Worm (Caenorhabditis elegans) whole organism, L4 larva: ENCODE measurements around the gene Y113G7A.12.

ENCODE experiments used
- F10B5.3 ChIP-seq: sonication (generic microtip); optimal IDR thresholded peaks from 2 replicates; lab custom pipeline; 2016; ENCODE audit warnings: mild to moderate bottlenecking, missing genetic modification characterization, missing compliant biosample characterization
- F26F4.8 ChIP-seq: fragments of 200-800 bp; sonication (Bioruptor generic); conservative IDR thresholded peaks from 2 replicates; pipeline ENCODE4 v1.3.6; 2022; ENCODE audit warnings: missing genetic modification characterization, missing compliant biosample characterization
- T26A8.4 ChIP-seq: fragments of 200-800 bp; sonication (Bioruptor generic); IDR thresholded peaks from 2 replicates; pipeline ENCODE4 v1.3.6; 2022; ENCODE audit warnings: missing genetic modification characterization, missing compliant biosample characterization
- Y48G9A.11 ChIP-seq: fragments of 200-800 bp; sonication (Bioruptor generic); IDR thresholded peaks from 2 replicates; pipeline ENCODE4 v1.3.6; 2022; ENCODE audit warnings: missing genetic modification reagents, missing genetic modification characterization, missing compliant biosample characterization
- Y5F2A.4 ChIP-seq: fragments of 200-800 bp; sonication (Bioruptor generic); optimal IDR thresholded peaks from 2 replicates; lab custom pipeline; 2018; ENCODE audit warnings: mild to moderate bottlenecking, missing genetic modification characterization, missing compliant biosample characterization
- aly-2 ChIP-seq: sonication (generic microtip); optimal IDR thresholded peaks from 2 replicates; lab custom pipeline; 2018; ENCODE audit warnings: missing biosample characterization, missing genetic modification characterization
- arid-1 ChIP-seq: fragments of 200-800 bp; sonication (Bioruptor generic); conservative IDR thresholded peaks from 2 replicates; pipeline ENCODE4 v1.3.6; 2022; ENCODE audit warnings: missing genetic modification reagents, missing genetic modification characterization, missing compliant biosample characterization
- ceh-20 ChIP-seq: fragments of 200-800 bp; sonication (Bioruptor generic); IDR thresholded peaks from 2 replicates; pipeline ENCODE4 v1.3.6; 2022; ENCODE audit warnings: missing genetic modification reagents, missing genetic modification characterization, missing compliant biosample characterization
- ceh-28 ChIP-seq: fragments of 150-350 bp; optimal IDR thresholded peaks from 2 replicates; lab custom pipeline; 2014; ENCODE audit warnings: missing biosample characterization, missing genetic modification reagents, missing genetic modification characterization
- ctbp-1 ChIP-seq: fragments of 200-800 bp; sonication (Bioruptor generic); IDR thresholded peaks from 2 replicates; pipeline ENCODE4 v1.3.6; 2022; ENCODE audit warnings: missing genetic modification reagents, missing genetic modification characterization, missing compliant biosample characterization
- daf-19 ChIP-seq: fragments of 200-800 bp; sonication (Bioruptor generic); conservative IDR thresholded peaks from 2 replicates; pipeline ENCODE4 v1.3.6; 2022; ENCODE audit warnings: missing genetic modification characterization, missing compliant biosample characterization
- daf-8 ChIP-seq: fragments of 200-800 bp; sonication (Bioruptor generic); IDR thresholded peaks from 2 replicates; pipeline ENCODE4 v1.3.6; 2022; ENCODE audit warnings: missing genetic modification characterization, missing compliant biosample characterization
- dmd-6 ChIP-seq: fragments of 200-800 bp; sonication (Bioruptor generic); IDR thresholded peaks from 2 replicates; pipeline ENCODE4 v1.3.6; 2022; ENCODE audit warnings: missing genetic modification reagents, missing genetic modification characterization, missing compliant biosample characterization
- dmd-9 ChIP-seq: fragments of 200-800 bp; sonication (Bioruptor generic); IDR thresholded peaks from 2 replicates; pipeline ENCODE4 v1.3.6; 2022; ENCODE audit warnings: missing genetic modification reagents, missing genetic modification characterization, missing compliant biosample characterization
- egl-27 ChIP-seq: sonication (generic microtip); optimal IDR thresholded peaks from 3 replicates; lab custom pipeline; 2017; ENCODE audit warnings: missing biosample characterization, missing genetic modification reagents, missing genetic modification characterization
- hif-1 ChIP-seq, 2 experiments: sonication (generic microtip); optimal IDR thresholded peaks; 2 replicates each; lab custom pipeline; 2016 to 2017; ENCODE audit warnings: missing compliant biosample characterization in 2 of 2, missing genetic modification characterization in 2 of 2, missing genetic modification reagents in 2 of 2, missing genotype in 2 of 2, mild to moderate bottlenecking in 1 of 2
- hlh-11 ChIP-seq: fragments of 200-800 bp; sonication (Bioruptor generic); optimal IDR thresholded peaks from 2 replicates; lab custom pipeline; 2018; ENCODE audit warnings: mild to moderate bottlenecking, missing genetic modification characterization, missing compliant biosample characterization
- hmg-1.1 ChIP-seq: fragments of 200-800 bp; sonication (Bioruptor generic); IDR thresholded peaks from 2 replicates; pipeline ENCODE4 v1.3.6; 2022; ENCODE audit warnings: missing genetic modification reagents, missing genetic modification characterization, missing compliant biosample characterization
- jun-1 ChIP-seq: fragments of 150-350 bp; optimal IDR thresholded peaks from 2 replicates; lab custom pipeline; 2014; ENCODE audit warnings: missing biosample characterization, missing genetic modification reagents, missing genetic modification characterization
- lim-7 ChIP-seq: fragments of 200-800 bp; sonication (Bioruptor generic); IDR thresholded peaks from 2 replicates; pipeline ENCODE4 v1.3.6; 2022; ENCODE audit warnings: missing genetic modification characterization, missing compliant biosample characterization
- lin-13 ChIP-seq: fragments of 150-350 bp; optimal IDR thresholded peaks from 2 replicates; lab custom pipeline; 2014; ENCODE audit warnings: missing biosample characterization, missing genetic modification reagents, missing genetic modification characterization
- lin-15B ChIP-seq: fragments of 150-350 bp; sonication (generic microtip); optimal IDR thresholded peaks from 3 replicates; lab custom pipeline; 2014; ENCODE audit warnings: missing biosample characterization, missing genetic modification characterization
- lin-38 ChIP-seq: fragments of 200-800 bp; sonication (Bioruptor generic); IDR thresholded peaks from 2 replicates; pipeline ENCODE4 v1.3.6; 2022; ENCODE audit warnings: missing genetic modification reagents, missing genetic modification characterization, missing compliant biosample characterization
- lin-39 ChIP-seq: fragments of 150-350 bp; optimal IDR thresholded peaks from 2 replicates; lab custom pipeline; 2014; ENCODE audit warnings: missing biosample characterization, missing genetic modification reagents, missing genetic modification characterization
- mdl-1 ChIP-seq, 2 experiments: fragments of 150-350 bp in 1 of 2; sonication (generic microtip) in 1 of 2; optimal IDR thresholded peaks; 2 replicates each; lab custom pipeline; 2014 to 2017; ENCODE audit warnings: missing biosample characterization in 2 of 2, missing genetic modification characterization in 2 of 2
- mdt-29 ChIP-seq: fragments of 200-800 bp; sonication (Bioruptor generic); IDR thresholded peaks from 2 replicates; pipeline ENCODE4 v1.3.6; 2022; ENCODE audit warnings: missing genetic modification reagents, missing genetic modification characterization, missing compliant biosample characterization
- mep-1 ChIP-seq: fragments of 150-350 bp; sonication (generic microtip); optimal IDR thresholded peaks from 3 replicates; lab custom pipeline; 2014; ENCODE audit warnings: missing biosample characterization, missing genetic modification characterization
- mes-2 ChIP-seq: sonication (generic microtip); optimal IDR thresholded peaks from 2 replicates; lab custom pipeline; 2016; ENCODE audit warnings: missing genotype, mild to moderate bottlenecking, missing genetic modification characterization, missing compliant biosample characterization; ENCODE audit not compliant: poor library complexity, severe bottlenecking
- mxl-2 ChIP-seq: fragments of 200-800 bp; sonication (Bioruptor generic); conservative IDR thresholded peaks from 2 replicates; pipeline ENCODE4 v1.3.6; 2022; ENCODE audit warnings: missing genetic modification reagents, missing genetic modification characterization, missing compliant biosample characterization
- nhr-10 ChIP-seq: fragments of 150-350 bp; optimal IDR thresholded peaks from 2 replicates; lab custom pipeline; 2014; ENCODE audit warnings: missing biosample characterization, missing genetic modification characterization
- nhr-111 ChIP-seq: fragments of 200-800 bp; sonication (Bioruptor generic); optimal IDR thresholded peaks from 2 replicates; lab custom pipeline; 2018; ENCODE audit warnings: mild to moderate bottlenecking, missing genetic modification characterization, missing compliant biosample characterization
- nhr-237 ChIP-seq: sonication (generic microtip); optimal IDR thresholded peaks from 2 replicates; lab custom pipeline; 2017; ENCODE audit warnings: missing biosample characterization, missing genetic modification characterization
- nhr-25 ChIP-seq: sonication (generic microtip); optimal IDR thresholded peaks from 2 replicates; lab custom pipeline; 2017; ENCODE audit warnings: missing genetic modification characterization, mild to moderate bottlenecking, missing compliant biosample characterization, antibody characterized with exemption, moderate library complexity, borderline replicate concordance; ENCODE audit not compliant: insufficient read depth
- nhr-41 ChIP-seq: fragments of 200-800 bp; sonication (Bioruptor generic); IDR thresholded peaks from 2 replicates; pipeline ENCODE4 v1.3.6; 2022; ENCODE audit warnings: missing genetic modification reagents, missing genetic modification characterization, missing compliant biosample characterization
- nhr-48 ChIP-seq: sonication (generic microtip); optimal IDR thresholded peaks from 2 replicates; lab custom pipeline; 2016; ENCODE audit warnings: mild to moderate bottlenecking, missing genetic modification characterization, missing compliant biosample characterization
- nhr-77 ChIP-seq: fragments of 150-350 bp; optimal IDR thresholded peaks from 2 replicates; lab custom pipeline; 2014; ENCODE audit warnings: missing biosample characterization, missing genetic modification characterization
- pqm-1 ChIP-seq: sonication (generic microtip); optimal IDR thresholded peaks from 2 replicates; lab custom pipeline; 2017; ENCODE audit warnings: missing biosample characterization, missing genetic modification characterization
- rbr-2 ChIP-seq: sonication (generic microtip); optimal IDR thresholded peaks from 2 replicates; lab custom pipeline; 2016; ENCODE audit warnings: missing genotype, missing genetic modification characterization, missing compliant biosample characterization
- saeg-2 ChIP-seq: fragments of 200-800 bp; sonication (Bioruptor generic); IDR thresholded peaks from 2 replicates; pipeline ENCODE4 v1.3.6; 2022; ENCODE audit warnings: missing genetic modification reagents, missing genetic modification characterization, missing compliant biosample characterization
- set-16 ChIP-seq: fragments of 200-800 bp; sonication (Bioruptor generic); IDR thresholded peaks from 2 replicates; pipeline ENCODE4 v1.3.6; 2022; ENCODE audit warnings: missing genetic modification reagents, missing genetic modification characterization, missing compliant biosample characterization
- snpc-1.2 ChIP-seq: fragments of 200-800 bp; sonication (Bioruptor generic); IDR thresholded peaks from 2 replicates; pipeline ENCODE4 v1.3.6; 2022; ENCODE audit warnings: missing genetic modification reagents, missing genetic modification characterization, missing compliant biosample characterization
- tag-97 ChIP-seq: fragments of 200-800 bp; sonication (Bioruptor generic); IDR thresholded peaks from 2 replicates; pipeline ENCODE4 v1.3.6; 2022; ENCODE audit warnings: missing genetic modification characterization, missing compliant biosample characterization
- unc-39 ChIP-seq: sonication (generic microtip); optimal IDR thresholded peaks from 2 replicates; lab custom pipeline; 2017; ENCODE audit warnings: missing biosample characterization, missing genetic modification characterization
- vab-7 ChIP-seq: fragments of 200-800 bp; sonication (Bioruptor generic); IDR thresholded peaks from 2 replicates; pipeline ENCODE4 v1.3.6; 2022; ENCODE audit warnings: missing genetic modification reagents, missing genetic modification characterization, missing compliant biosample characterization
- zag-1 ChIP-seq: fragments of 150-350 bp; optimal IDR thresholded peaks from 2 replicates; lab custom pipeline; 2014; ENCODE audit warnings: missing biosample characterization, missing genetic modification characterization
- zfp-2 ChIP-seq: sonication (generic microtip); optimal IDR thresholded peaks from 2 replicates; lab custom pipeline; 2016; ENCODE audit warnings: mild to moderate bottlenecking, missing genetic modification characterization, missing compliant biosample characterization
- zfp-3 ChIP-seq: fragments of 200-800 bp; sonication (Bioruptor generic); conservative IDR thresholded peaks from 2 replicates; pipeline ENCODE4 v1.3.6; 2022; ENCODE audit warnings: missing genetic modification reagents, missing genetic modification characterization, missing compliant biosample characterization
- zip-11 ChIP-seq: fragments of 200-800 bp; sonication (Bioruptor generic); IDR thresholded peaks from 2 replicates; pipeline ENCODE4 v1.3.6; 2022; ENCODE audit warnings: missing genetic modification characterization, missing compliant biosample characterization
- zip-2 ChIP-seq: fragments of 150-350 bp; optimal IDR thresholded peaks from 2 replicates; lab custom pipeline; 2014; ENCODE audit warnings: missing biosample characterization, missing genetic modification characterization
- ztf-7 ChIP-seq: fragments of 150-350 bp; optimal IDR thresholded peaks from 2 replicates; lab custom pipeline; 2014; ENCODE audit warnings: missing biosample characterization, missing genetic modification characterization

Gene Y113G7A.12

ce11 chrV:20164059-20164892, 21.9 kb downstream of the Y113G7A.12 start, which contains the start of gene F19B2.5 (continued):
- no peak for TF ChIP-seq lin-15B (tag; lab: Kevin White, UChicago)
- TF ChIP-seq mes-2, result no peak
- TF ChIP-seq saeg-2 (GFP tag; lab: Robert Waterston, UW), result peak; percentile 87; the same call in 1 of the 2 replicates
- no peak for TF ChIP-seq nhr-25 (tag; lab: Kevin White, UChicago)
- TF ChIP-seq ceh-20 (GFP tag; lab: Robert Waterston, UW), result peak; percentile 89
- TF ChIP-seq zfp-3 (GFP tag; lab: Robert Waterston, UW), result peak; percentile 73; the same call in 1 of the 2 replicates
- no peak for TF ChIP-seq Y48G9A.11 (GFP tag; lab: Robert Waterston, UW)
- peak; percentile 66 for TF ChIP-seq jun-1 (tag; lab: Kevin White, UChicago)
- peak; percentile 49; the same call in 1 of the 2 replicates for TF ChIP-seq dmd-9 (GFP tag; lab: Robert Waterston, UW)
- TF ChIP-seq F10B5.3 (tag; lab: Kevin White, UChicago), result no peak
- TF ChIP-seq mxl-2, result no peak
- TF ChIP-seq hmg-1.1, result 0 out of 2 replicates have a peak, but pooled peaks have one; percentile 6
- peak; percentile 100 for TF ChIP-seq mdt-29 (GFP tag; lab: Robert Waterston, UW)
- TF ChIP-seq lin-39 (tag; lab: Kevin White, UChicago), result no peak
- no peak for TF ChIP-seq ceh-28
- TF ChIP-seq rbr-2 (tag; lab: Kevin White, UChicago), result no peak
- no peak for TF ChIP-seq egl-27 (tag; lab: Kevin White, UChicago)
- TF ChIP-seq T26A8.4, result peak; percentile 74
- no peak for TF ChIP-seq tag-97
- no peak for TF ChIP-seq nhr-237 (tag; lab: Kevin White, UChicago)
- TF ChIP-seq set-16 (GFP tag; lab: Robert Waterston, UW), result no peak; the same call in none of the 2 replicates
- TF ChIP-seq nhr-41 (GFP tag; lab: Robert Waterston, UW), result 0 out of 2 replicates have a peak, but pooled peaks have one; percentile 40
- TF ChIP-seq nhr-10 (tag; lab: Kevin White, UChicago), result no peak
- TF ChIP-seq zfp-2 (tag; lab: Kevin White, UChicago), result no peak
- peak; percentile 49 for TF ChIP-seq nhr-77
- no peak for TF ChIP-seq aly-2
- TF ChIP-seq lin-13, result no peak
- TF ChIP-seq ztf-7 (tag; lab: Kevin White, UChicago), result peak; percentile 25
- no peak for TF ChIP-seq Y5F2A.4 (GFP tag; lab: Kevin White, UChicago)
- no peak for TF ChIP-seq mdl-1 (tag; optimal IDR thresholded peaks at IDR 0.05; lab: Kevin White, UChicago)
- TF ChIP-seq hlh-11 (tag; lab: Kevin White, UChicago), result peak; percentile 88
- TF ChIP-seq dmd-6, result peak; percentile 83
- TF ChIP-seq F26F4.8, result no peak
- peak; percentile 11 for TF ChIP-seq pqm-1 (tag; lab: Kevin White, UChicago)
- TF ChIP-seq hif-1 (tag; optimal IDR thresholded peaks at IDR 0.05; lab: Kevin White, UChicago), result peak; percentile 33 to 48
- no peak for TF ChIP-seq ctbp-1 (GFP tag; lab: Robert Waterston, UW)
- TF ChIP-seq daf-19 (GFP tag; lab: Robert Waterston, UW), result no peak
- no peak for TF ChIP-seq zip-11 (GFP tag; lab: Robert Waterston, UW)
- no peak for TF ChIP-seq nhr-111 (GFP tag; lab: Kevin White, UChicago)
- no peak for TF ChIP-seq lim-7
- TF ChIP-seq mep-1, result peak; percentile 6
- no peak for TF ChIP-seq daf-8
- no peak for TF ChIP-seq zip-2
- no peak for TF ChIP-seq vab-7 (GFP tag; lab: Robert Waterston, UW)
- peak; percentile 79 for TF ChIP-seq nhr-48 (tag; lab: Kevin White, UChicago)
- no peak for TF ChIP-seq zag-1 (tag; lab: Kevin White, UChicago)
- no peak; the same call in 1 of the 2 replicates for TF ChIP-seq lin-38 (GFP tag; lab: Robert Waterston, UW)
- TF ChIP-seq arid-1 (GFP tag; lab: Robert Waterston, UW), result no peak
- no peak for TF ChIP-seq unc-39 (tag; lab: Kevin White, UChicago)
- no peak for TF ChIP-seq snpc-1.2 (GFP tag; lab: Robert Waterston, UW)
